Fruit fly (Drosophila melanogaster): ENCODE measurements around the gene Mis12.

dm6 chr3L:6945357-6945756, 23.5 kb downstream of the Mis12 start:
- TF ChIP-seq Myc (optimal IDR thresholded peaks at IDR 0.05), result no peak
- no peak for TF ChIP-seq GATAd (GFP tag; optimal IDR thresholded peaks at IDR 0.05)
- TF ChIP-seq psq (GFP tag; optimal IDR thresholded peaks at IDR 0.05), result no peak
- TF ChIP-seq br (GFP tag; optimal IDR thresholded peaks at IDR 0.05), result no peak

Measured in whole organism, wandering third instar larva.